Fruit fly (Drosophila melanogaster) whole organism, embryonic: ENCODE data around the gene IntS9.

Source experiments
- Atf3 ChIP-seq: fragments of 200-800 bp; sonication (Bioruptor generic); optimal IDR thresholded peaks from 3 replicates; lab custom pipeline; 2016; ENCODE audit warnings: missing biosample characterization, missing genetic modification characterization
- Bdp1 ChIP-seq: fragments of 200-800 bp; sonication (Bioruptor generic); optimal IDR thresholded peaks from 3 replicates; lab custom pipeline; 2016; ENCODE audit warnings: missing biosample characterization, missing genetic modification characterization
- CG10209 ChIP-seq: fragments of 200-800 bp; sonication (Bioruptor generic); optimal IDR thresholded peaks from 3 replicates; lab custom pipeline; 2017; ENCODE audit warnings: missing biosample characterization, mild to moderate bottlenecking, missing genetic modification characterization, missing genetic modification reagents
- CG11247 ChIP-seq: fragments of 200-800 bp; sonication (Bioruptor generic); IDR thresholded peaks from 2 replicates; pipeline ENCODE4 v1.3.6; 2022; ENCODE audit warnings: missing biosample characterization, missing genetic modification characterization
- CG11696 ChIP-seq: fragments of 200-800 bp; sonication (Bioruptor generic); IDR thresholded peaks from 2 replicates; pipeline ENCODE4 v1.3.6; 2022; ENCODE audit warnings: missing biosample characterization, missing genetic modification characterization
- CG13123 ChIP-seq: fragments of 200-800 bp; sonication (Bioruptor generic); optimal IDR thresholded peaks from 2 replicates; lab custom pipeline; 2016; ENCODE audit warnings: missing biosample characterization, missing genetic modification characterization
- CG13894 ChIP-seq: fragments of 200-800 bp; sonication (Bioruptor generic); optimal IDR thresholded peaks from 3 replicates; lab custom pipeline; 2018; ENCODE audit warnings: missing biosample characterization, mild to moderate bottlenecking, missing genetic modification characterization, moderate library complexity
- CG15479 ChIP-seq: fragments of 200-800 bp; sonication (Bioruptor generic); optimal IDR thresholded peaks from 3 replicates; lab custom pipeline; 2019; ENCODE audit warnings: missing biosample characterization, mild to moderate bottlenecking, missing genetic modification characterization, moderate library complexity
- CG1647 ChIP-seq: fragments of 200-800 bp; sonication (Bioruptor generic); optimal IDR thresholded peaks from 3 replicates; lab custom pipeline; 2016; ENCODE audit warnings: missing biosample characterization, missing genetic modification characterization
- CG17829 ChIP-seq: fragments of 200-800 bp; optimal IDR thresholded peaks from 2 replicates; lab custom pipeline; 2019; ENCODE audit warnings: missing biosample characterization, mild to moderate bottlenecking, missing genetic modification characterization, moderate library complexity
- CG30431 ChIP-seq: fragments of 200-800 bp; sonication (Bioruptor generic); optimal IDR thresholded peaks from 2 replicates; lab custom pipeline; 2017; ENCODE audit warnings: missing biosample characterization, missing genetic modification characterization
- CG32772 ChIP-seq: fragments of 200-800 bp; sonication (Bioruptor generic); IDR thresholded peaks from 2 replicates; pipeline ENCODE4 v1.3.6; 2022; ENCODE audit warnings: missing biosample characterization, missing genetic modification characterization
- CG3281 ChIP-seq: fragments of 200-800 bp; sonication (Bioruptor generic); optimal IDR thresholded peaks from 3 replicates; lab custom pipeline; 2017; ENCODE audit warnings: missing biosample characterization, mild to moderate bottlenecking, missing genetic modification characterization
- CG4617 ChIP-seq: fragments of 200-800 bp; sonication (Bioruptor generic); optimal IDR thresholded peaks from 3 replicates; lab custom pipeline; 2016; ENCODE audit warnings: missing biosample characterization, missing genetic modification characterization, borderline replicate concordance
- CG6689 ChIP-seq: fragments of 200-800 bp; sonication (Bioruptor generic); IDR thresholded peaks from 2 replicates; pipeline ENCODE4 v1.3.6; 2022; ENCODE audit warnings: missing biosample characterization, missing genetic modification characterization
- CG8944 ChIP-seq: fragments of 200-800 bp; sonication (Bioruptor generic); optimal IDR thresholded peaks from 3 replicates; lab custom pipeline; 2016; ENCODE audit warnings: missing biosample characterization, missing genetic modification characterization
- CG9932 ChIP-seq: fragments of 200-800 bp; sonication (Bioruptor generic); IDR thresholded peaks from 2 replicates; pipeline ENCODE4 v1.3.6; 2022; ENCODE audit warnings: missing biosample characterization, missing genetic modification characterization
- Dek ChIP-seq: fragments of 200-800 bp; sonication (Bioruptor generic); optimal IDR thresholded peaks from 3 replicates; lab custom pipeline; 2019; ENCODE audit warnings: missing biosample characterization, mild to moderate bottlenecking, missing genetic modification characterization, moderate library complexity
- Dip2 ChIP-seq: fragments of 200-800 bp; sonication (Bioruptor generic); IDR thresholded peaks from 2 replicates; pipeline ENCODE4 v1.3.6; 2022; ENCODE audit warnings: missing biosample characterization, missing genetic modification characterization
- Doc3 ChIP-seq: fragments of 200-800 bp; sonication (Bioruptor generic); IDR thresholded peaks from 3 replicates; pipeline ENCODE4 v1.3.6; 2022; ENCODE audit warnings: missing biosample characterization, missing genetic modification characterization; ENCODE audit not compliant: partially characterized antibody
- Eip74EF ChIP-seq, 2 experiments: fragments of 200-800 bp in 1 of 2; fragments of >200 bp in 1 of 2; sonication (Bioruptor generic) in 1 of 2; optimal IDR thresholded peaks; 2 replicates each; lab custom pipeline; 2017 to 2019; ENCODE audit warnings: missing biosample characterization in 2 of 2, missing genetic modification characterization in 2 of 2, mild to moderate bottlenecking in 1 of 2, moderate library complexity in 1 of 2
- Elba2 ChIP-seq: fragments of 200-800 bp; sonication (Bioruptor generic); optimal IDR thresholded peaks from 3 replicates; lab custom pipeline; 2016; ENCODE audit warnings: missing biosample characterization, missing genetic modification characterization
- HHEX ChIP-seq: fragments of 200-800 bp; sonication (Bioruptor generic); optimal IDR thresholded peaks from 3 replicates; lab custom pipeline; 2017; ENCODE audit warnings: missing biosample characterization, mild to moderate bottlenecking, missing genetic modification characterization, missing genetic modification reagents
- HLH4C ChIP-seq: fragments of 200-800 bp; sonication (Bioruptor generic); IDR thresholded peaks from 3 replicates; pipeline ENCODE4 v1.3.6; 2022; ENCODE audit warnings: missing biosample characterization, missing genetic modification characterization; ENCODE audit not compliant: partially characterized antibody
- Kr ChIP-seq: fragments of 200-800 bp; sonication (Bioruptor generic); optimal IDR thresholded peaks from 2 replicates; lab custom pipeline; 2017; ENCODE audit warnings: missing biosample characterization, mild to moderate bottlenecking, missing genetic modification characterization
- Nf-YB ChIP-seq: fragments of 200-800 bp; sonication (Bioruptor generic); optimal IDR thresholded peaks from 3 replicates; lab custom pipeline; 2019; ENCODE audit warnings: missing biosample characterization, mild to moderate bottlenecking, missing genetic modification characterization, moderate library complexity
- Ptx1 ChIP-seq: fragments of 200-800 bp; sonication (Bioruptor generic); IDR thresholded peaks from 2 replicates; pipeline ENCODE4 v1.3.6; 2022; ENCODE audit warnings: missing biosample characterization, missing genetic modification characterization
- Rx ChIP-seq: fragments of 200-800 bp; sonication (Bioruptor generic); IDR thresholded peaks from 2 replicates; pipeline ENCODE4 v1.3.6; 2022; ENCODE audit warnings: missing biosample characterization, missing genetic modification characterization
- Sry-β ChIP-seq: fragments of 200-800 bp; sonication (Bioruptor generic); optimal IDR thresholded peaks from 2 replicates; lab custom pipeline; 2018; ENCODE audit warnings: missing biosample characterization, mild to moderate bottlenecking, missing genetic modification characterization, moderate library complexity
- Ssrp ChIP-seq: fragments of 200-800 bp; sonication (Bioruptor generic); optimal IDR thresholded peaks from 2 replicates; lab custom pipeline; 2018; ENCODE audit warnings: missing biosample characterization, mild to moderate bottlenecking, missing genetic modification characterization, moderate library complexity
- Xbp1 ChIP-seq: fragments of 200-800 bp; sonication (Bioruptor generic); optimal IDR thresholded peaks from 3 replicates; lab custom pipeline; 2016; ENCODE audit warnings: missing biosample characterization, mild to moderate bottlenecking, missing genetic modification characterization
- btn ChIP-seq: fragments of 200-800 bp; sonication (Bioruptor generic); optimal IDR thresholded peaks from 2 replicates; lab custom pipeline; 2016; ENCODE audit warnings: missing biosample characterization, missing genetic modification characterization
- da ChIP-seq: fragments of 200-800 bp; sonication (Bioruptor generic); optimal IDR thresholded peaks from 2 replicates; lab custom pipeline; 2016; ENCODE audit warnings: missing biosample characterization, missing genetic modification characterization
- dan ChIP-seq: fragments of 200-800 bp; sonication (Bioruptor generic); IDR thresholded peaks from 2 replicates; pipeline ENCODE4 v1.3.6; 2022; ENCODE audit warnings: missing biosample characterization, missing genetic modification characterization
- danr ChIP-seq: fragments of 200-800 bp; sonication (Bioruptor generic); IDR thresholded peaks from 2 replicates; pipeline ENCODE4 v1.3.6; 2022; ENCODE audit warnings: missing biosample characterization, missing genetic modification characterization
- dati ChIP-seq: fragments of 200-800 bp; sonication (Bioruptor generic); IDR thresholded peaks from 2 replicates; pipeline ENCODE4 v1.3.6; 2022; ENCODE audit warnings: missing biosample characterization, missing genetic modification characterization
- fd3F ChIP-seq: fragments of 200-800 bp; sonication (Bioruptor generic); optimal IDR thresholded peaks from 2 replicates; lab custom pipeline; 2018; ENCODE audit warnings: missing biosample characterization, mild to moderate bottlenecking, missing genetic modification characterization, moderate library complexity
- fu2 ChIP-seq: fragments of 200-800 bp; sonication (Bioruptor generic); optimal IDR thresholded peaks from 2 replicates; lab custom pipeline; 2016; ENCODE audit warnings: missing biosample characterization, missing genetic modification characterization
- grn ChIP-seq: fragments of 200-800 bp; sonication (Bioruptor generic); optimal IDR thresholded peaks from 3 replicates; lab custom pipeline; 2017; ENCODE audit warnings: missing biosample characterization, missing genetic modification characterization
- ind ChIP-seq: fragments of 200-800 bp; sonication (Bioruptor generic); optimal IDR thresholded peaks from 3 replicates; lab custom pipeline; 2016; ENCODE audit warnings: missing biosample characterization, missing genetic modification characterization
- knrl ChIP-seq: fragments of 200-800 bp; sonication (Bioruptor generic); IDR thresholded peaks from 3 replicates; pipeline ENCODE4 v1.3.6; 2022; ENCODE audit warnings: missing biosample characterization, missing genetic modification characterization; ENCODE audit not compliant: partially characterized antibody
- lab ChIP-seq: fragments of 200-800 bp; sonication (Bioruptor generic); optimal IDR thresholded peaks from 3 replicates; lab custom pipeline; 2017; ENCODE audit warnings: missing biosample characterization, missing genetic modification characterization, mild to moderate bottlenecking, moderate library complexity, missing genetic modification reagents
- mam ChIP-seq: fragments of 200-800 bp; sonication (Bioruptor generic); optimal IDR thresholded peaks from 3 replicates; lab custom pipeline; 2016; ENCODE audit warnings: missing biosample characterization, missing genetic modification characterization
- mirr ChIP-seq: fragments of 200-800 bp; sonication (Bioruptor generic); optimal IDR thresholded peaks from 3 replicates; lab custom pipeline; 2018; ENCODE audit warnings: missing biosample characterization, mild to moderate bottlenecking, missing genetic modification characterization
- org-1 ChIP-seq: fragments of 200-800 bp; sonication (Bioruptor generic); optimal IDR thresholded peaks from 2 replicates; lab custom pipeline; 2017; ENCODE audit warnings: missing biosample characterization, missing genetic modification characterization
- pros ChIP-seq: fragments of 200-800 bp; sonication (Bioruptor generic); optimal IDR thresholded peaks from 3 replicates; lab custom pipeline; 2019; ENCODE audit warnings: missing biosample characterization, mild to moderate bottlenecking, missing genetic modification characterization, moderate library complexity
- repo ChIP-seq: fragments of 200-800 bp; sonication (Bioruptor generic); optimal IDR thresholded peaks from 2 replicates; lab custom pipeline; 2016; ENCODE audit warnings: missing biosample characterization, missing genetic modification characterization
- slbo ChIP-seq: fragments of 200-800 bp; sonication (Bioruptor generic); IDR thresholded peaks from 2 replicates; pipeline ENCODE4 v1.3.6; 2022; ENCODE audit warnings: missing biosample characterization, missing genetic modification characterization
- so ChIP-seq: fragments of 200-800 bp; sonication (Bioruptor generic); IDR thresholded peaks from 3 replicates; pipeline ENCODE4 v1.3.6; 2022; ENCODE audit warnings: missing biosample characterization, missing genetic modification characterization
- sqz ChIP-seq: fragments of 200-800 bp; sonication (Bioruptor generic); optimal IDR thresholded peaks from 3 replicates; lab custom pipeline; 2018; ENCODE audit warnings: missing biosample characterization, mild to moderate bottlenecking, missing genetic modification characterization
- twi ChIP-seq: fragments of 200-800 bp; optimal IDR thresholded peaks from 2 replicates; lab custom pipeline; 2019; ENCODE audit warnings: missing biosample characterization, mild to moderate bottlenecking, missing genetic modification characterization, moderate library complexity
- tx ChIP-seq: fragments of 200-800 bp; sonication (Bioruptor generic); optimal IDR thresholded peaks from 2 replicates; lab custom pipeline; 2016; ENCODE audit warnings: missing biosample characterization, missing genetic modification characterization

IntS9 gene

DNA sequence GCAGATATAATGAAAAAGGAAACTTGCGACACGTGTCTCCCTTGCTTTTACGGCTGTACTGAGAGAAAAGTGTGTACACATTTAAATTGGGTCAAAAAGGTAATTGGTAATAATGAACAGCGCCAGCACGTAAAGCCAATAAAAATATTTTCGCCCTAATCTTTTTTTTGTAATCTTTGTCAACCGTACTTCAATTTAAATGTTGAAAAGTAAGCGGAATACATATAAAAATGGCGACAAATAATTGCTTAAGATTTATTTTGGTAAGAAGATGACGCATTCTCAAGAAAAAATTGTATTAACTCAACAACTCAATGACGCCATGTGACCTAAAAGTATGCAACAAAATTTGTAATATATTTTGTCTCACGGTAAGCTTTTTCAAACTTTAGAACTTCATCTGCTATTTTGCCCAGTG, 42.4 kb upstream of the IntS9 start:
- TF ChIP-seq lab (GFP tag; lab: Kevin White, UChicago) (peak; percentile 53), Ssrp (tag; lab: Kevin White, UChicago) (no peak), twi (tag; lab: Kevin White, UChicago) (no peak), knrl (no peak), CG13894 (tag; lab: Kevin White, UChicago) (no peak), HHEX (GFP tag; lab: Kevin White, UChicago) (peak; percentile 1), Xbp1 (GFP tag; lab: Kevin White, UChicago) (no peak), mirr (GFP tag; lab: Kevin White, UChicago) (no peak), CG8944 (GFP tag; lab: Kevin White, UChicago) (no peak), HLH4C (no peak), btn (no peak), fd3F (no peak), Ptx1 (no peak), CG15479 (GFP tag; lab: Kevin White, UChicago) (no peak), so (no peak), CG10209 (peak; percentile 35), CG11247 (no peak), sqz (no peak), Atf3 (GFP tag; lab: Kevin White, UChicago) (peak; percentile 9), danr (GFP tag; lab: Robert Waterston, UW) (no peak), CG32772 (no peak), CG3281 (GFP tag; lab: Kevin White, UChicago) (peak; percentile 57), Doc3 (GFP tag; lab: Robert Waterston, UW) (no peak), CG1647 (no peak), mam (GFP tag; lab: Kevin White, UChicago) (peak; percentile 16), pros (GFP tag; lab: Kevin White, UChicago) (no peak), grn (GFP tag; lab: Kevin White, UChicago) (no peak), dati (GFP tag; lab: Robert Waterston, UW) (no peak), org-1 (GFP tag; lab: Kevin White, UChicago) (peak; percentile 23), CG13123 (no peak), Rx (GFP tag; lab: Robert Waterston, UW) (no peak), dan (GFP tag; lab: Robert Waterston, UW) (no peak), CG11696 (no peak), CG30431 (GFP tag; lab: Kevin White, UChicago) (no peak), Dek (tag; lab: Kevin White, UChicago) (no peak), ind (GFP tag; lab: Kevin White, UChicago) (peak; percentile 14), CG6689 (GFP tag; lab: Robert Waterston, UW) (no peak), tx (GFP tag; lab: Kevin White, UChicago) (no peak), fu2 (GFP tag; lab: Kevin White, UChicago) (peak; percentile 14), Eip74EF (GFP tag; optimal IDR thresholded peaks at IDR 0.05; lab: Kevin White, UChicago) (no peak), Elba2 (GFP tag; lab: Kevin White, UChicago) (no peak), slbo (no peak), CG4617 (GFP tag; lab: Kevin White, UChicago) (no peak), Kr (GFP tag; lab: Kevin White, UChicago) (no peak), Nf-YB (GFP tag; lab: Kevin White, UChicago) (no peak), CG9932 (GFP tag; lab: Robert Waterston, UW) (no peak), CG17829 (tag; lab: Kevin White, UChicago) (no peak), repo (GFP tag; lab: Kevin White, UChicago) (no peak), Bdp1 (GFP tag; lab: Kevin White, UChicago) (no peak), Dip2 (GFP tag; lab: Robert Waterston, UW) (no peak), da (GFP tag; lab: Kevin White, UChicago) (no peak), Sry-β (GFP tag; lab: Kevin White, UChicago) (no peak)
